Worm (Caenorhabditis elegans): ENCODE measurements around the gene acl-12.

- TF ChIP-seq pha-4 (tag; optimal IDR thresholded peaks at IDR 0.05): no peak
- TF ChIP-seq ceh-18 (tag; optimal IDR thresholded peaks at IDR 0.05): no peak
- no peak for TF ChIP-seq ceh-24 (tag; optimal IDR thresholded peaks at IDR 0.05)
- TF ChIP-seq lin-11 (tag; optimal IDR thresholded peaks at IDR 0.05): no peak
- TF ChIP-seq C08G9.2 (tag; optimal IDR thresholded peaks at IDR 0.05): no peak
- no peak for TF ChIP-seq mec-3 (tag; optimal IDR thresholded peaks at IDR 0.05; ENCODE audit: borderline replicate concordance)
- no peak for TF ChIP-seq tbx-7 (tag; optimal IDR thresholded peaks at IDR 0.05)
- no peak for TF ChIP-seq ref-2 (tag; optimal IDR thresholded peaks at IDR 0.05)
- no peak for TF ChIP-seq unc-86 (tag; optimal IDR thresholded peaks at IDR 0.05)
- TF ChIP-seq hlh-30 (tag; optimal IDR thresholded peaks at IDR 0.05; ENCODE audit: insufficient read depth): no peak
- TF ChIP-seq ama-1 (optimal IDR thresholded peaks at IDR 0.05): no peak
These were observed 26.3 kb downstream of the acl-12 start, which contains the start of gene C10A4.1 for ce11 chrX:7416082-7416481.
